Worm (Caenorhabditis elegans) whole organism, mixed stage, embryonic: ENCODE data around the gene map-2.

Experiments
- ham-2 ChIP-seq: fragments of 200-800 bp; sonication (Bioruptor generic); optimal IDR thresholded peaks from 2 replicates; lab custom pipeline; 2018; ENCODE audit warnings: mild to moderate bottlenecking, missing genetic modification characterization, missing compliant biosample characterization
- nhr-12 ChIP-seq: fragments of 150-350 bp; optimal IDR thresholded peaks from 2 replicates; lab custom pipeline; 2014; ENCODE audit warnings: missing biosample characterization, missing genetic modification characterization
- snpc-4 ChIP-seq: fragments of 150-350 bp; optimal IDR thresholded peaks from 2 replicates; lab custom pipeline; 2014; ENCODE audit warnings: missing biosample characterization, missing genetic modification characterization
- tbx-8 ChIP-seq: fragments of 200-800 bp; sonication (Bioruptor generic); optimal IDR thresholded peaks from 2 replicates; lab custom pipeline; 2018; ENCODE audit warnings: mild to moderate bottlenecking, missing genetic modification characterization, moderate library complexity, missing compliant biosample characterization
- unc-62 ChIP-seq: fragments of 150-350 bp; optimal IDR thresholded peaks from 2 replicates; lab custom pipeline; 2014; ENCODE audit warnings: missing biosample characterization, missing genetic modification reagents, missing genetic modification characterization

DNA sequence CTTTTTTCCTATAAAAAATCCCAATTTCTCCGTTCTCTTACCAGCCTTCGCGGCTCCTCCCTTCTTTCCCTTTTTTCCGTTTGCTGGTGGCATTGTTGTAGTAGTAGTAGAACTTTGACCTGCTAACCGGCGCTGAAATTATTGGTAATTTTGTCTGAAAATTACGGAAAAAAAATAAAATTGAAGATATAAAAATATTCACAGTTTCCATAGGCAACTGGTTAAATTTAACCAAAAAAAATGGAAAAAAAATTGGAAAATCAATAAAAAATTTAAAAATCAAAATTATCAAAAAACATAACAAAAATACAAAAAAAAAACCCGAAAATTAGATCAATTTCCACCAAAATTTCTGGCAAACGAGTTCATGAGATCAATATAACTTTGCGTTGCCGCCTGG, at the start of gene map-2:
- no peak for TF ChIP-seq ham-2 (GFP tag; lab: Kevin White, UChicago)
- TF ChIP-seq snpc-4 (tag; lab: Kevin White, UChicago), result no peak
- no peak for TF ChIP-seq unc-62 (GFP tag; lab: Kevin White, UChicago)
- TF ChIP-seq nhr-12 (tag; lab: Kevin White, UChicago), result no peak
- no peak for TF ChIP-seq tbx-8 (GFP tag; lab: Kevin White, UChicago)
